Fruit fly (Drosophila melanogaster): ENCODE results near the gene CG15208.

The CG15208 gene

DNA sequence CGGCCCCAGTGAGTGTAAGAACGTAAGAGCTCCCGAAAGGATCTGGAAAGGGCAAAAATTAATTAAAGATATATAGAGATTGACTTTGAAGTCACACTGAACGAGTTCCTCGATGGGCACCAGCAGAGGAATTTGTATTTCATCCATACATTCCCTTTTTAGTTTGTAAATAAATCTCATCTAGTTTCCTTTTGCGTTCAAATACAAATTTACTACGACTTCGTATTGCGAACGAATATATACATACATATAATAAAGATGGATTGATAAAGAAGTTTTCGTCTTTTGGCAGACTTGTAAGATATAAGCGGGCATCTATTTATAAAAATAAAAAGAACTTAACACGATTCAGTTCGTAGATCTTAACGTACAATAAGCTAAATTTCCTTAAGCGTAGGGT lies at the start of gene CG15208:
CG15208 (plus strand) TSS at position 301 of the 400 bp plus-strand sequence.
- no peak for TF ChIP-seq tai (GFP tag; optimal IDR thresholded peaks at IDR 0.05)

DNA sequence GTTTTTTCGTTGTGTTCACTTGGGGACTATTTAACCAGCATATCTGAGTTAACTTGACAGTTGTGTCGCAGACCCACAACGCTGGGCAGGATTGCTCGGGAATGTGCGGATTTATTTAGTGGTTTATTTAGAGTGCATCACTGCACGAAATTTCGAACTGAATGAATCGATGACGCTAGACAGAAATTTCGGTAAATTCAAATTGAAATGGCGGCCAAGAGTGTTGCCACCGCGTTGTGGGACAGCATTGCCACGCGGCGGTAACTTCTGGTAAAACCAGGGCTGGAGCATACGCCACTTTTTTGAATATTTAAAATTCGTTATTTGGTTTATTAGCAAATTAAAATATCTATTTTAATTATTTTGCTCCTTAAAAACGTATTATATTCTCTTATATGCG lies 45.1 kb upstream of the CG15208 start, which contains the start of gene feo:
feo (minus strand) TSS at position 184 of the 400 bp plus-strand sequence.
- no peak for TF ChIP-seq foxo (GFP tag; optimal IDR thresholded peaks at IDR 0.05)
- TF ChIP-seq Sp1 (GFP tag; optimal IDR thresholded peaks at IDR 0.05), result no peak
- no peak for TF ChIP-seq GATAd (GFP tag; optimal IDR thresholded peaks at IDR 0.05)
- TF ChIP-seq Vsx2 (GFP tag; optimal IDR thresholded peaks at IDR 0.05; ENCODE audit: partially characterized antibody), result no peak
- no peak for TF ChIP-seq Dif (GFP tag; optimal IDR thresholded peaks at IDR 0.05; ENCODE audit: partially characterized antibody)
- no peak for TF ChIP-seq dl (GFP tag; optimal IDR thresholded peaks at IDR 0.05; ENCODE audit: insufficient read depth in 1 of 2, partially characterized antibody in 2 of 2)
- no peak for TF ChIP-seq sage (GFP tag; optimal IDR thresholded peaks at IDR 0.05)
- no peak for TF ChIP-seq Dfd (GFP tag; optimal IDR thresholded peaks at IDR 0.05)
- TF ChIP-seq tai (GFP tag; optimal IDR thresholded peaks at IDR 0.05), result no peak
- no peak for TF ChIP-seq Myc (optimal IDR thresholded peaks at IDR 0.05)

DNA sequence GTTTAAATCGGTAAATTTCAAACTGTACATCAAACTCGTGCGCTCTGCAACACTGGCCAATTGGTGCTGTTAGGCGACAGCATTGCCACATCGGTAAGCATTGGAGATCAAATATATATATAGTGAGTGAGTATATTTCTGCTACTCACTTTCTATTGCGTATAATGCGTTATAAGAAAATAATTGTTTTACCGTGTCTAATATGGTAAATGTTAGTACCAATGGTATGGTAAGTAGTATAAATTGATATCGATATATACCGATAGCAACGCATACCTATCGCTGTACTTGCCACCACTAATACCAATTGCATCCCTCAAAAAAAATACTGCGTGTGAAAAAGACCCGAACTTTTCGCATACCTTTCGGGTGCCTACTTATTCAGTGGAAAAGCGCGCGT lies 42.4 kb upstream of the CG15208 start, which contains the start of the genes sofe and CG2186:
sofe (minus strand) TSS at position 38 of the 400 bp plus-strand sequence.
CG2186 (plus strand) TSS at position 280 of the 400 bp plus-strand sequence.
- TF ChIP-seq Dif (GFP tag; optimal IDR thresholded peaks at IDR 0.05; ENCODE audit: partially characterized antibody) (no peak), CG32264 (GFP tag; optimal IDR thresholded peaks at IDR 0.05) (no peak), psq (GFP tag; optimal IDR thresholded peaks at IDR 0.05) (peak; percentile 39), fru (GFP tag; optimal IDR thresholded peaks at IDR 0.05) (peak; percentile 55), br (GFP tag; optimal IDR thresholded peaks at IDR 0.05) (peak; percentile 25), Hr83 (GFP tag; optimal IDR thresholded peaks at IDR 0.05; ENCODE audit: poor library complexity, severe bottlenecking) (peak; percentile 30), usp (GFP tag; optimal IDR thresholded peaks at IDR 0.05) (no peak), OdsH (GFP tag; optimal IDR thresholded peaks at IDR 0.05) (peak; percentile 7), ey (GFP tag; optimal IDR thresholded peaks at IDR 0.05) (peak; percentile 63), dl (GFP tag; optimal IDR thresholded peaks at IDR 0.05; ENCODE audit: insufficient read depth in 1 of 2, partially characterized antibody in 2 of 2) (no peak), Sp1 (GFP tag; optimal IDR thresholded peaks at IDR 0.05) (peak; percentile 41), pan (optimal IDR thresholded peaks at IDR 0.05) (no peak), HLH106 (tag; optimal IDR thresholded peaks at IDR 0.05) (peak; percentile 58), h (GFP tag; optimal IDR thresholded peaks at IDR 0.05) (peak; percentile 62), Dfd (GFP tag; optimal IDR thresholded peaks at IDR 0.05) (no peak), N (GFP tag; optimal IDR thresholded peaks at IDR 0.05) (no peak), Rel (GFP tag; optimal IDR thresholded peaks at IDR 0.05) (no peak), Rel (tag; optimal IDR thresholded peaks at IDR 0.05) (peak; percentile 73), Myc (optimal IDR thresholded peaks at IDR 0.05) (peak; percentile 16), dmrt93B (GFP tag; optimal IDR thresholded peaks at IDR 0.05) (no peak), GATAd (GFP tag; optimal IDR thresholded peaks at IDR 0.05) (peak; percentile 9), woc (GFP tag; optimal IDR thresholded peaks at IDR 0.05) (peak; percentile 42), sv (GFP tag; optimal IDR thresholded peaks at IDR 0.05) (peak; percentile 42), rgr (GFP tag; optimal IDR thresholded peaks at IDR 0.05) (peak; percentile 69), foxo (GFP tag; optimal IDR thresholded peaks at IDR 0.05) (peak in 1 of 2 experiments; percentile 72), CG9705 (GFP tag; optimal IDR thresholded peaks at IDR 0.05) (peak; percentile 57)

DNA sequence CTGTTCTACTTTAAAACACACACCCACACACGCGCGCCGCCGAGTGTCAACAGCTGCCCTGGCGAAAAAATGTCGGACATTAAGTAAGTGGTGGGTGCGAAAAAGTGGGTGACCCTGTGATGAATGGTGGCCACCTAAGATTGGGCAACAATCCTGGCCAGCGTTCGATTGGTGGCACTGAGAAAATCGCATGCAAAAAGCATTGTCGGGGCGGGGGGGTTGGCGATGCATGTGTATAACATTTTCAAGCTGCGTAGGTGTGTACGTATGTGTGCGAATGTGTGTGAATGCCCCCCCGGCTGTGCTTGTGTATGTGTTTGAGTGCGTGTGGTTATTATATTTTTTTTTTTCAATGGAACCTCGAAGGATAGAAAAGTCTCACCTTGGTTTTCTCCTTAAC lies 41.9 kb upstream of the CG15208 start:
- TF ChIP-seq pan (optimal IDR thresholded peaks at IDR 0.05) (no peak), N (GFP tag; optimal IDR thresholded peaks at IDR 0.05) (peak; percentile 58)

DNA sequence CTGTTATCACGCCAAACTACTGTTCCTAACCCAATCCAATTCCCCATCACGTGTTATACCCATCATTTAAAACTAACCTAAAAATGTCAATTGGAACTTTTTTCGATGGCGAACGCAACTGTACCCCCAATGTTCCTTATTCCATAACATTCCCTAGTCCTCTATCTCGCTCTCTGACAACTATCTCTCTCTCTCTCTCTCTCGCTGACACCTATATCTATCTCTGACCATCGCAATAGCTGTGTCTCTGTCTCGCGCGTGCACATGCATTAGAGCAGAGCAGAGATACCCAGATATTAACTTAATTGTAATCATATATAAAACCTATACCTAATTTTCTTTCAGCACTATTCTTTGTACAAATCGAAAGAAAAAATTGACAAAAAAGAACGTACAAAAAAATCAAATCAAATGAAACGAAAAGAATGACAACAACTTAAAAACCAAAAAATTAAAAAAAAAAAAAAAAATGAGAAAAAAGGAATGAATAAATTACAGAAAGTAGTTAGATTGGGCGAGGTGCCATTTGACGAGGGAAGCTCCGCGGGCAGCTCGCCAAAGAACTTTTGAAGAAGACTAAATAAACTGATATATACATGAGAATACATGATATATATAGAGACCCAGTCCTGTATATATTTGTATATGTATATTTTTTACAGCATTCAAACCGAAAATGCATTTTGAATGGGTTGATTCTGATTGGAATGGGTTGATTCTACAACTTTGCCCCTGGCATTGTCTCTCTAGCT lies 34.0 kb upstream of the CG15208 start:
- no peak for TF ChIP-seq Jra (GFP tag; optimal IDR thresholded peaks at IDR 0.05)
- no peak for TF ChIP-seq jim (GFP tag; optimal IDR thresholded peaks at IDR 0.05)
- no peak for TF ChIP-seq h (GFP tag; optimal IDR thresholded peaks at IDR 0.05)
- TF ChIP-seq Sp1 (GFP tag; optimal IDR thresholded peaks at IDR 0.05), result no peak
- no peak for TF ChIP-seq CG32264 (GFP tag; optimal IDR thresholded peaks at IDR 0.05)
- no peak for TF ChIP-seq Myc (optimal IDR thresholded peaks at IDR 0.05)
- no peak for TF ChIP-seq Vsx2 (GFP tag; optimal IDR thresholded peaks at IDR 0.05; ENCODE audit: partially characterized antibody)
- TF ChIP-seq dl (GFP tag; optimal IDR thresholded peaks at IDR 0.05; ENCODE audit: insufficient read depth in 1 of 2, partially characterized antibody in 2 of 2), result no peak
- no peak for TF ChIP-seq Abd-B (GFP tag; optimal IDR thresholded peaks at IDR 0.05)
- TF ChIP-seq brk (GFP tag; optimal IDR thresholded peaks at IDR 0.05), result no peak
- no peak for TF ChIP-seq foxo (GFP tag; optimal IDR thresholded peaks at IDR 0.05)
- TF ChIP-seq N (GFP tag; optimal IDR thresholded peaks at IDR 0.05), result no peak
- TF ChIP-seq br (GFP tag; optimal IDR thresholded peaks at IDR 0.05), result no peak
- TF ChIP-seq fru (GFP tag; optimal IDR thresholded peaks at IDR 0.05), result no peak
- no peak for TF ChIP-seq pan (optimal IDR thresholded peaks at IDR 0.05)
- no peak for TF ChIP-seq Dfd (GFP tag; optimal IDR thresholded peaks at IDR 0.05)
- TF ChIP-seq Rel (GFP tag; optimal IDR thresholded peaks at IDR 0.05), result no peak
- TF ChIP-seq Rel (tag; optimal IDR thresholded peaks at IDR 0.05), result no peak
- TF ChIP-seq Dif (GFP tag; optimal IDR thresholded peaks at IDR 0.05; ENCODE audit: partially characterized antibody), result no peak

Data from whole organism, wandering third instar larva.